Worm (Caenorhabditis elegans): Measurements from ENCODE around the gene srh-19.
"Not testable (repeated sequence)": the region's sequence is repeated elsewhere in the genome, so short reads cannot be mapped to it uniquely, and the experiment has no call there.

Gene srh-19

ce11 chrX:1397516-1397915, 15.4 kb upstream of the srh-19 start, which contains the start of gene H39E20.1:
H39E20.1 (minus strand) TSS chrX:1397616.
- TF ChIP-seq lin-32 (GFP tag; optimal IDR thresholded peaks at IDR 0.05) = no peak
- no peak for TF ChIP-seq nhr-2 (tag; optimal IDR thresholded peaks at IDR 0.05)
- TF ChIP-seq ceh-43 (GFP tag; optimal IDR thresholded peaks at IDR 0.05) = no peak
- TF ChIP-seq ceh-83 (GFP tag; optimal IDR thresholded peaks at IDR 0.05) = no peak
- TF ChIP-seq nhr-12 (tag; optimal IDR thresholded peaks at IDR 0.05) = no peak
- no peak for TF ChIP-seq mab-5 (tag; optimal IDR thresholded peaks at IDR 0.05)
- no peak for TF ChIP-seq unc-120 (tag; optimal IDR thresholded peaks at IDR 0.05; ENCODE audit: poor library complexity, severe bottlenecking)
- no peak for TF ChIP-seq ceh-39 (tag; optimal IDR thresholded peaks at IDR 0.05)
- TF ChIP-seq tbx-8 (GFP tag; optimal IDR thresholded peaks at IDR 0.05) = no peak
- no peak for TF ChIP-seq ces-1 (GFP tag; optimal IDR thresholded peaks at IDR 0.05)
- TF ChIP-seq elt-3 (tag; optimal IDR thresholded peaks at IDR 0.05) = no peak
- no peak for TF ChIP-seq ham-2 (GFP tag; optimal IDR thresholded peaks at IDR 0.05)
- no peak for TF ChIP-seq cnd-1 (tag; optimal IDR thresholded peaks at IDR 0.05)
- TF ChIP-seq sptf-1 (tag; optimal IDR thresholded peaks at IDR 0.05) = no peak
- no peak for TF ChIP-seq pha-4 (tag; optimal IDR thresholded peaks at IDR 0.05)
- no peak for TF ChIP-seq bed-3 (GFP tag; optimal IDR thresholded peaks at IDR 0.05)

DNA sequence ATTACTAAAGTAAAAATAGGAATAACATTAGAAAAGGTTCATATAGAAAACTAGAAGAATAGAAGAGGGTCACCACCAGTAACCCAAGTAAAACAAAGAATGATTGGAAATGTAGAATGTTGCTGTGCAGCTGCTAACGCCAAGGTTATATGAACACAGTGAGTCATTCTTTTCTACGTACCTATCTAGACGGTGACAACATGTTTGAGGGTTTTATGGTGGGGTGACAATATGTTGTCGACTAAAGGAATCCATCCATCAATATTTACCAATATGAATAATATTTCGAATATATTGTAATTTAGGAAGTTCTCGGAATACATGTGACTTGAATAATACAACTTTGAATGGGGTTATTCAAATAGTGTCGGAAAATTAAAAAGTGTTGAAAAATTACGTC, 11.7 kb upstream of the srh-19 start, which contains the start of gene ZK402.5:
TSS of gene ZK402.5 (minus strand) at position 101 of the 400 bp plus-strand sequence.
- TF ChIP-seq tbx-8 (GFP tag; optimal IDR thresholded peaks at IDR 0.05) (no peak), pha-4 (tag; optimal IDR thresholded peaks at IDR 0.05) (no peak), nhr-2 (tag; optimal IDR thresholded peaks at IDR 0.05) (no peak), elt-1 (tag; optimal IDR thresholded peaks at IDR 0.05; ENCODE audit: borderline replicate concordance, insufficient read depth) (no peak), unc-39 (tag; optimal IDR thresholded peaks at IDR 0.05) (no peak), flh-1 (GFP tag; optimal IDR thresholded peaks at IDR 0.05) (no peak), cnd-1 (tag; optimal IDR thresholded peaks at IDR 0.05) (no peak)

DNA sequence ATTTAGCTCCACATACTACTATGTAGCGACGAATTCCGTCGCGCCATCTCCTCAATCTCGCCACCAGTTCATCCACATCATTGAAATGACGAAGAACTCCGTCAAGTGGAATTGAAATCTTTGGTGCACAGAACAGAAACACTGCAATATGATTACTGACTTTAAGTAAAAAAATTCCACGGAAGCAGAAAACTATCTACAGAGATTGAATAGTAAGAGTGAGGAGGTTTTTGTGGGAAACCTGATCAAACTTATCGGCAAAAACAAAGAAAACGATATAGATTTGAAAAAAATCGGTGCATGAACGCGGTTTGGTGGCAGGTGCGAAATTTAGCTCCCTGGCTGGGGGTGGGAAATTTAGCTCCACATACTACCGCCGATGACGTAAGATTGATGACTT, 9.5 kb upstream of the srh-19 start, which contains the start of gene ZK402.2:
TSS of gene ZK402.2 (plus strand) at position 301 of the 400 bp plus-strand sequence.
- TF ChIP-seq lsy-2, sptf-1, nhr-12 (tag; optimal IDR thresholded peaks at IDR 0.05): not testable (repeated sequence)

DNA sequence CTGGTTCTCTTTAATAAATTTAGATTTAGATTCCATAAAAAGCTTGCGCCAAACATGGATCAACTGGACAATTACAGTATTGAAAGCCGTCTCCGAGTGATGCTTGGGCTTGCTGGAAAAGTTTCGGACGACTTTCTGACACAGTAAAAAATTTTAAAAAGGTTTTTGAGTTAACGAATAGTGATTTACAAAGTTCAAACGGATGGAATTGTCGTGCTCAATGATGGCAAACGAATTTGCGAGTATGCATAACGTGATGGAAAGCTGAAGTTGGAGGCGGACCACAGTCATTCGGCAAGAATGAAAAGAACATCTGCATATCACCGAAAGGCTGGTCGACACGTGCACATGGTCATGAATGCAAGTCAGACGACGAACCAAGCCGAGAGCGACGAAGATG, 9.0 kb upstream of the srh-19 start, which contains the start of gene ZK402.1:
TSS of gene ZK402.1 (plus strand) at position 301 of the 400 bp plus-strand sequence.
- TF ChIP-seq pha-4 (tag; optimal IDR thresholded peaks at IDR 0.05); sptf-1 (tag; optimal IDR thresholded peaks at IDR 0.05); sem-2 (GFP tag; optimal IDR thresholded peaks at IDR 0.05): not testable (repeated sequence)

- TF ChIP-seq nhr-12 (tag; optimal IDR thresholded peaks at IDR 0.05) (no peak), blmp-1 (tag; optimal IDR thresholded peaks at IDR 0.05) (no peak), nhr-2 (tag; optimal IDR thresholded peaks at IDR 0.05) (no peak), unc-62 (GFP tag; optimal IDR thresholded peaks at IDR 0.05) (no peak), ceh-43 (GFP tag; optimal IDR thresholded peaks at IDR 0.05) (no peak)
Measured at ce11 chrX:1409224-1409623, 3.7 kb upstream of the srh-19 start.

- TF ChIP-seq ceh-43 (GFP tag; optimal IDR thresholded peaks at IDR 0.05) (no peak), cnd-1 (tag; optimal IDR thresholded peaks at IDR 0.05) (no peak), mls-2 (tag; optimal IDR thresholded peaks at IDR 0.05) (no peak), pha-4 (tag; optimal IDR thresholded peaks at IDR 0.05) (no peak), hlh-1 (tag; optimal IDR thresholded peaks at IDR 0.05) (no peak), elt-1 (tag; optimal IDR thresholded peaks at IDR 0.05; ENCODE audit: borderline replicate concordance, insufficient read depth) (no peak), ceh-39 (tag; optimal IDR thresholded peaks at IDR 0.05) (no peak), nhr-12 (tag; optimal IDR thresholded peaks at IDR 0.05) (no peak), zip-8 (tag; optimal IDR thresholded peaks at IDR 0.05) (no peak), elt-3 (tag; optimal IDR thresholded peaks at IDR 0.05) (no peak), lsy-2 (tag; optimal IDR thresholded peaks at IDR 0.05) (no peak), drap-1 (GFP tag; optimal IDR thresholded peaks at IDR 0.05) (no peak), ham-2 (GFP tag; optimal IDR thresholded peaks at IDR 0.05) (no peak), unc-120 (tag; optimal IDR thresholded peaks at IDR 0.05; ENCODE audit: poor library complexity, severe bottlenecking) (no peak), tbx-8 (GFP tag; optimal IDR thresholded peaks at IDR 0.05) (no peak), ceh-83 (GFP tag; optimal IDR thresholded peaks at IDR 0.05) (no peak), unc-39 (tag; optimal IDR thresholded peaks at IDR 0.05) (no peak), snpc-4 (tag; optimal IDR thresholded peaks at IDR 0.05) (no peak), ces-1 (GFP tag; optimal IDR thresholded peaks at IDR 0.05) (no peak), sptf-1 (tag; optimal IDR thresholded peaks at IDR 0.05) (no peak)
Measured at ce11 chrX:1410552-1410951, 2.4 kb upstream of the srh-19 start, which contains the start of gene abu-2. abu-2 (minus strand) TSS chrX:1410652.

All from whole organism, mixed stage, embryonic.